Fruit fly (Drosophila melanogaster) whole organism, embryonic: ENCODE measurements around the gene CG42795.

Experiments
- Bdp1 ChIP-seq: fragments of 200-800 bp; sonication (Bioruptor generic); optimal IDR thresholded peaks from 3 replicates; lab custom pipeline; 2016; ENCODE audit warnings: missing biosample characterization, missing genetic modification characterization
- BtbVII ChIP-seq: fragments of 200-800 bp; sonication (Bioruptor generic); optimal IDR thresholded peaks from 3 replicates; lab custom pipeline; 2017; ENCODE audit warnings: missing biosample characterization, mild to moderate bottlenecking, missing genetic modification characterization
- CG10267 ChIP-seq: fragments of 200-800 bp; sonication (Bioruptor generic); optimal IDR thresholded peaks from 2 replicates; lab custom pipeline; 2018; ENCODE audit warnings: missing biosample characterization, mild to moderate bottlenecking, missing genetic modification characterization, moderate library complexity
- CG12299 ChIP-seq: fragments of 200-800 bp; sonication (Bioruptor generic); optimal IDR thresholded peaks from 2 replicates; lab custom pipeline; 2018; ENCODE audit warnings: missing biosample characterization, mild to moderate bottlenecking, missing genetic modification characterization
- CG12391 ChIP-seq: fragments of 200-800 bp; sonication (Bioruptor generic); optimal IDR thresholded peaks from 3 replicates; lab custom pipeline; 2018; ENCODE audit warnings: missing biosample characterization, mild to moderate bottlenecking, missing genetic modification characterization, moderate library complexity
- CG12942 ChIP-seq: fragments of 200-800 bp; sonication (Bioruptor generic); optimal IDR thresholded peaks from 3 replicates; lab custom pipeline; 2016; ENCODE audit warnings: missing biosample characterization, missing genetic modification characterization
- CG14710 ChIP-seq: fragments of 200-800 bp; sonication (Bioruptor generic); optimal IDR thresholded peaks from 3 replicates; lab custom pipeline; 2019; ENCODE audit warnings: missing biosample characterization, mild to moderate bottlenecking, missing genetic modification characterization, moderate library complexity
- CG15514 ChIP-seq: fragments of 200-800 bp; sonication (Bioruptor generic); optimal IDR thresholded peaks from 3 replicates; lab custom pipeline; 2017; ENCODE audit warnings: missing biosample characterization, missing genetic modification characterization, mild to moderate bottlenecking, moderate library complexity, missing genetic modification reagents
- CG17359 ChIP-seq: fragments of 200-800 bp; sonication (Bioruptor generic); optimal IDR thresholded peaks from 3 replicates; lab custom pipeline; 2018; ENCODE audit warnings: missing biosample characterization, mild to moderate bottlenecking, missing genetic modification characterization, moderate library complexity
- CG17385 ChIP-seq: fragments of 200-800 bp; sonication (Bioruptor generic); optimal IDR thresholded peaks from 3 replicates; lab custom pipeline; 2018; ENCODE audit warnings: missing biosample characterization, mild to moderate bottlenecking, missing genetic modification characterization
- CG3281 ChIP-seq: fragments of 200-800 bp; sonication (Bioruptor generic); optimal IDR thresholded peaks from 3 replicates; lab custom pipeline; 2017; ENCODE audit warnings: missing biosample characterization, mild to moderate bottlenecking, missing genetic modification characterization
- CG4730 ChIP-seq: fragments of 200-800 bp; sonication (Bioruptor generic); IDR thresholded peaks from 2 replicates; pipeline ENCODE4 v1.3.6; 2022; ENCODE audit warnings: missing biosample characterization, missing genetic modification characterization
- CG5180 ChIP-seq: fragments of 200-800 bp; sonication (Bioruptor generic); optimal IDR thresholded peaks from 3 replicates; lab custom pipeline; 2017; ENCODE audit warnings: missing biosample characterization, missing genetic modification characterization, mild to moderate bottlenecking, moderate library complexity, missing genetic modification reagents
- CG6813 ChIP-seq: fragments of 200-800 bp; sonication (Bioruptor generic); optimal IDR thresholded peaks from 2 replicates; lab custom pipeline; 2017; ENCODE audit warnings: missing biosample characterization, missing genetic modification characterization, mild to moderate bottlenecking, moderate library complexity, missing genetic modification reagents
- CG8924 ChIP-seq: fragments of 200-800 bp; optimal IDR thresholded peaks from 3 replicates; lab custom pipeline; 2019; ENCODE audit warnings: missing biosample characterization, mild to moderate bottlenecking, missing genetic modification characterization, moderate library complexity
- D19A ChIP-seq: fragments of 200-800 bp; optimal IDR thresholded peaks from 3 replicates; lab custom pipeline; 2019; ENCODE audit warnings: missing biosample characterization, mild to moderate bottlenecking, missing genetic modification characterization, moderate library complexity
- Dek ChIP-seq: fragments of 200-800 bp; sonication (Bioruptor generic); optimal IDR thresholded peaks from 3 replicates; lab custom pipeline; 2019; ENCODE audit warnings: missing biosample characterization, mild to moderate bottlenecking, missing genetic modification characterization, moderate library complexity
- Dfd ChIP-seq, 2 experiments: fragments of >200 bp; optimal IDR thresholded peaks; 2 replicates each; lab custom pipeline; 2017; ENCODE audit warnings: missing biosample characterization in 2 of 2, missing genetic modification characterization in 2 of 2
- Dref ChIP-seq: fragments of 200-800 bp; sonication (Bioruptor generic); IDR thresholded peaks from 2 replicates; pipeline ENCODE4 v1.3.6; 2022; ENCODE audit warnings: missing biosample characterization, missing genetic modification characterization
- Ets65A ChIP-seq: fragments of 200-800 bp; sonication (Bioruptor generic); peaks from one replicate; lab custom pipeline; 2016; ENCODE audit warnings: missing biosample characterization, missing genetic modification characterization
- Fer1 ChIP-seq: fragments of 200-800 bp; sonication (Bioruptor generic); optimal IDR thresholded peaks from 2 replicates; lab custom pipeline; 2017; ENCODE audit warnings: missing biosample characterization, mild to moderate bottlenecking, missing genetic modification characterization
- HLH4C ChIP-seq: fragments of 200-800 bp; sonication (Bioruptor generic); IDR thresholded peaks from 3 replicates; pipeline ENCODE4 v1.3.6; 2022; ENCODE audit warnings: missing biosample characterization, missing genetic modification characterization; ENCODE audit not compliant: partially characterized antibody
- Hmx ChIP-seq: fragments of 200-800 bp; sonication (Bioruptor generic); optimal IDR thresholded peaks from 2 replicates; lab custom pipeline; 2016; ENCODE audit warnings: missing biosample characterization, missing genetic modification characterization
- Hr3 ChIP-seq: fragments of 200-800 bp; sonication (Bioruptor generic); optimal IDR thresholded peaks from 3 replicates; lab custom pipeline; 2016; ENCODE audit warnings: missing biosample characterization, missing genetic modification characterization
- Lhr ChIP-seq: fragments of 200-800 bp; sonication (Bioruptor generic); optimal IDR thresholded peaks from 3 replicates; lab custom pipeline; 2017; ENCODE audit warnings: mild to moderate bottlenecking, missing biosample characterization, missing genetic modification reagents, missing genetic modification characterization
- Spps ChIP-seq: fragments of 200-800 bp; sonication (Bioruptor generic); optimal IDR thresholded peaks from 2 replicates; lab custom pipeline; 2018; ENCODE audit warnings: missing biosample characterization, mild to moderate bottlenecking, missing genetic modification characterization
- Taf1 ChIP-seq: fragments of 200-800 bp; sonication (Bioruptor generic); IDR thresholded peaks from 2 replicates; pipeline ENCODE4 v1.3.6; 2022; ENCODE audit warnings: missing biosample characterization, missing genetic modification characterization
- YL-1 ChIP-seq: fragments of 200-800 bp; sonication (Bioruptor generic); optimal IDR thresholded peaks from 3 replicates; lab custom pipeline; 2017; ENCODE audit warnings: missing biosample characterization, mild to moderate bottlenecking, missing genetic modification characterization
- ab ChIP-seq: fragments of 200-800 bp; sonication (Bioruptor generic); optimal IDR thresholded peaks from 2 replicates; lab custom pipeline; 2016; ENCODE audit warnings: missing biosample characterization, missing genetic modification characterization
- ato ChIP-seq: fragments of 200-800 bp; sonication (Bioruptor generic); IDR thresholded peaks from 2 replicates; pipeline ENCODE4 v1.3.6; 2022; ENCODE audit warnings: missing biosample characterization, missing genetic modification characterization; ENCODE audit not compliant: partially characterized antibody
- bcd ChIP-seq: fragments of 200-800 bp; sonication (Bioruptor generic); optimal IDR thresholded peaks from 2 replicates; lab custom pipeline; 2017; ENCODE audit warnings: missing biosample characterization, mild to moderate bottlenecking, missing genetic modification characterization
- cas ChIP-seq: fragments of 200-800 bp; sonication (Bioruptor generic); IDR thresholded peaks from 2 replicates; pipeline ENCODE4 v1.3.6; 2022; ENCODE audit warnings: missing biosample characterization, missing genetic modification characterization
- caup ChIP-seq: fragments of 200-800 bp; sonication (Bioruptor generic); optimal IDR thresholded peaks from 3 replicates; lab custom pipeline; 2017; ENCODE audit warnings: missing biosample characterization, mild to moderate bottlenecking, missing genetic modification characterization, moderate library complexity; ENCODE audit not compliant: severe bottlenecking
- cwo ChIP-seq: fragments of 200-800 bp; sonication (Bioruptor generic); optimal IDR thresholded peaks from 3 replicates; lab custom pipeline; 2017; ENCODE audit warnings: missing biosample characterization, missing genetic modification characterization, mild to moderate bottlenecking, moderate library complexity, missing genetic modification reagents
- dm ChIP-seq: fragments of 200-800 bp; sonication (Bioruptor generic); optimal IDR thresholded peaks from 3 replicates; lab custom pipeline; 2016; ENCODE audit warnings: missing biosample characterization, missing genetic modification characterization
- exex ChIP-seq: fragments of 200-800 bp; sonication (Bioruptor generic); optimal IDR thresholded peaks from 4 replicates; lab custom pipeline; 2018; ENCODE audit warnings: missing biosample characterization, mild to moderate bottlenecking, missing genetic modification characterization, moderate library complexity
- eyg ChIP-seq: fragments of 200-800 bp; sonication (Bioruptor generic); optimal IDR thresholded peaks from 3 replicates; lab custom pipeline; 2016; ENCODE audit warnings: missing biosample characterization, missing genetic modification characterization
- fd64A ChIP-seq: fragments of 200-800 bp; sonication (Bioruptor generic); optimal IDR thresholded peaks from 3 replicates; lab custom pipeline; 2018; ENCODE audit warnings: missing biosample characterization, mild to moderate bottlenecking, missing genetic modification characterization
- gce ChIP-seq: fragments of 200-800 bp; sonication (Bioruptor generic); IDR thresholded peaks from 3 replicates; pipeline ENCODE4 v1.3.6; 2022; ENCODE audit warnings: missing biosample characterization, missing genetic modification characterization
- knrl ChIP-seq: fragments of 200-800 bp; sonication (Bioruptor generic); IDR thresholded peaks from 3 replicates; pipeline ENCODE4 v1.3.6; 2022; ENCODE audit warnings: missing biosample characterization, missing genetic modification characterization; ENCODE audit not compliant: partially characterized antibody
- nom ChIP-seq: fragments of 200-800 bp; sonication (Bioruptor generic); optimal IDR thresholded peaks from 2 replicates; lab custom pipeline; 2017; ENCODE audit warnings: missing biosample characterization, missing genetic modification characterization, mild to moderate bottlenecking, moderate library complexity, missing genetic modification reagents
- phol ChIP-seq: fragments of 200-800 bp; sonication (Bioruptor generic); optimal IDR thresholded peaks from 3 replicates; lab custom pipeline; 2018; ENCODE audit warnings: missing biosample characterization, mild to moderate bottlenecking, missing genetic modification characterization, moderate library complexity
- pita ChIP-seq: fragments of 200-800 bp; sonication (Bioruptor generic); optimal IDR thresholded peaks from 2 replicates; lab custom pipeline; 2017; ENCODE audit warnings: missing biosample characterization, mild to moderate bottlenecking, missing genetic modification characterization
- row ChIP-seq: fragments of 200-800 bp; sonication (Bioruptor generic); IDR thresholded peaks from 3 replicates; pipeline ENCODE4 v1.3.6; 2022; ENCODE audit warnings: missing biosample characterization, missing genetic modification characterization
- sim ChIP-seq: fragments of 200-800 bp; sonication (Bioruptor generic); IDR thresholded peaks from 2 replicates; pipeline ENCODE4 v1.3.6; 2022; ENCODE audit warnings: missing biosample characterization, missing genetic modification characterization
- sug ChIP-seq: fragments of 200-800 bp; optimal IDR thresholded peaks from 2 replicates; lab custom pipeline; 2019; ENCODE audit warnings: missing biosample characterization, mild to moderate bottlenecking, missing genetic modification characterization, moderate library complexity
- tin ChIP-seq: fragments of 200-800 bp; sonication (Bioruptor generic); optimal IDR thresholded peaks from 3 replicates; lab custom pipeline; 2016; ENCODE audit warnings: missing biosample characterization, missing genetic modification characterization
- unc-4 ChIP-seq: fragments of 200-800 bp; sonication (Bioruptor generic); IDR thresholded peaks from 2 replicates; pipeline ENCODE4 v1.3.6; 2022; ENCODE audit warnings: missing biosample characterization, missing genetic modification characterization; ENCODE audit not compliant: partially characterized antibody
- zfh2 ChIP-seq: fragments of 200-800 bp; sonication (Bioruptor generic); optimal IDR thresholded peaks from 2 replicates; lab custom pipeline; 2016; ENCODE audit warnings: missing biosample characterization, missing genetic modification characterization

Gene CG42795

dm6 chr3R:10263972-10264536 is 38.6 kb downstream of the CG42795 start, which contains the start of gene Nuak (continued):
- TF ChIP-seq CG17385 (GFP tag; lab: Kevin White, UChicago): peak; percentile 94
- TF ChIP-seq caup (GFP tag; lab: Kevin White, UChicago): peak; percentile 83
- peak; percentile 51 for TF ChIP-seq ab (GFP tag; lab: Kevin White, UChicago)
- TF ChIP-seq CG12942 (GFP tag; lab: Kevin White, UChicago): peak; percentile 87
- TF ChIP-seq bcd (GFP tag; lab: Kevin White, UChicago): peak; percentile 84
- peak; percentile 85 for TF ChIP-seq eyg (GFP tag; lab: Kevin White, UChicago)
- no peak for TF ChIP-seq fd64A (GFP tag; lab: Kevin White, UChicago)
- TF ChIP-seq CG10267 (tag; lab: Kevin White, UChicago): peak; percentile 81
- peak; percentile 95 for TF ChIP-seq tin (GFP tag; lab: Kevin White, UChicago)
- TF ChIP-seq CG17359: peak; percentile 74
- peak; percentile 93 for TF ChIP-seq phol (tag; lab: Kevin White, UChicago)
- TF ChIP-seq CG4730 (GFP tag; lab: Robert Waterston, UW): no peak
- TF ChIP-seq cas (GFP tag; lab: Robert Waterston, UW): no peak
- TF ChIP-seq pita (GFP tag; lab: Kevin White, UChicago): peak; percentile 68
- TF ChIP-seq Hmx (GFP tag; lab: Kevin White, UChicago): peak; percentile 94
- TF ChIP-seq knrl (GFP tag; lab: Robert Waterston, UW): no peak
- TF ChIP-seq CG8924 (tag; lab: Kevin White, UChicago): peak; percentile 72
- no peak for TF ChIP-seq sim (GFP tag; lab: Robert Waterston, UW)
- TF ChIP-seq Dek (tag; lab: Kevin White, UChicago): peak; percentile 79
- peak; percentile 90 for TF ChIP-seq CG15514 (GFP tag; lab: Kevin White, UChicago)
- peak; percentile 46 for TF ChIP-seq nom
- peak in 1 of 2 experiments; percentile 77 for TF ChIP-seq Dfd (GFP tag; optimal IDR thresholded peaks at IDR 0.05; lab: Kevin White, UChicago)
- peak; percentile 98 for TF ChIP-seq zfh2 (GFP tag; lab: Kevin White, UChicago)
- peak; percentile 78 for TF ChIP-seq CG12299 (tag; lab: Kevin White, UChicago)
- no peak for TF ChIP-seq gce (GFP tag; lab: Robert Waterston, UW)
- TF ChIP-seq row: no peak
- peak; percentile 45 for TF ChIP-seq exex (tag; lab: Kevin White, UChicago)
- no peak for TF ChIP-seq unc-4 (GFP tag; lab: Robert Waterston, UW)
- TF ChIP-seq cwo (GFP tag; lab: Kevin White, UChicago): peak; percentile 60
- TF ChIP-seq Lhr (GFP tag; lab: Kevin White, UChicago): peak; percentile 88
- TF ChIP-seq dm: peak; percentile 85
- TF ChIP-seq Fer1: peak; percentile 82
- TF ChIP-seq Hr3 (GFP tag; lab: Kevin White, UChicago): peak; percentile 87
- TF ChIP-seq Spps (tag; lab: Kevin White, UChicago): peak; percentile 32
- peak; percentile 99 for TF ChIP-seq Ets65A (GFP tag; lab: Kevin White, UChicago)
- peak; percentile 82 for TF ChIP-seq CG3281 (GFP tag; lab: Kevin White, UChicago)
- TF ChIP-seq CG12391 (tag; lab: Kevin White, UChicago): peak; percentile 89
- TF ChIP-seq sug (tag; lab: Kevin White, UChicago): peak; percentile 90
- TF ChIP-seq CG5180 (GFP tag; lab: Kevin White, UChicago): peak; percentile 57
- TF ChIP-seq Dref: no peak
- TF ChIP-seq BtbVII (GFP tag; lab: Kevin White, UChicago): peak; percentile 28
- TF ChIP-seq Taf1 (GFP tag; lab: Robert Waterston, UW): no peak
- TF ChIP-seq D19A (tag; lab: Kevin White, UChicago): peak; percentile 13
- TF ChIP-seq YL-1: peak; percentile 46
- TF ChIP-seq CG6813 (GFP tag; lab: Kevin White, UChicago): peak; percentile 32
- TF ChIP-seq Bdp1 (GFP tag; lab: Kevin White, UChicago): peak; percentile 82
- TF ChIP-seq ato (GFP tag; lab: Robert Waterston, UW): no peak
- no peak for TF ChIP-seq HLH4C
- peak; percentile 100 for TF ChIP-seq CG14710 (tag; lab: Kevin White, UChicago)
